Fruit fly (Drosophila melanogaster) Kc167 (cell line): ENCODE data around the gene CG34347.

ENCODE experiments used
- Sin3A ChIP-seq: fragments of >200 bp; optimal IDR thresholded peaks from 2 replicates; lab custom pipeline; 2018; ENCODE audit warnings: missing external identifiers
- psq ChIP-seq: fragments of >200 bp; optimal IDR thresholded peaks from 2 replicates; lab custom pipeline; 2017; ENCODE audit warnings: missing external identifiers
- ttk ChIP-seq: sonication (Bioruptor generic); optimal IDR thresholded peaks from 2 replicates; lab custom pipeline; 2017; ENCODE audit warnings: missing external identifiers

- TF ChIP-seq psq (lab: Kevin White, UChicago): no peak
- TF ChIP-seq Sin3A (lab: Kevin White, UChicago): no peak
- no peak for TF ChIP-seq ttk
Observed at dm6 chr3R:31393427-31393826, 82.5 kb downstream of the CG34347 start, which contains the start of gene CG31204.
